Worm (Caenorhabditis elegans): Measurements from ENCODE around the gene ppk-3.

Gene ppk-3

DNA sequence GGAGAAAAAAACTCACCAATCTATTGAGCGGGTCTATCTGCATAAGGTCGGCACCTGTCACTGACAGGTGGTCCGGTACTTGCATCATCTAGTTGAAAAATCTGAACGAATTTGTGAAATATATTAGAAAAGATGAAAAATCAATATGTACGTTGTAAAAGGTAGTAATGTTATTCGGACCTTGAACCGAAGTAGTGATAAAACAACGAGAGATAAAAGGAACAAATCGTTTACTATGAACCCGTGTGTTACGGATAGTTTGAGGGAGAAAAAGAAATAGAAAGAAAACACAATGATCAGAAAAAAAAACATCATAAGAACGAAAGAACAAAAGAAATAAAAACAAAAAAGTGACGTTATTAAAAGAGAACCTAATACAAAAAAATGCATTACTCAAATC is 11.7 kb upstream of the ppk-3 start, which contains the start of gene mff-1:
TSS of gene mff-1 (minus strand) at position 101 of the 400 bp plus-strand sequence.
- TF ChIP-seq med-1 (GFP tag; optimal IDR thresholded peaks at IDR 0.05; ENCODE audit: insufficient read depth) (no peak), tab-1 (GFP tag; IDR thresholded peaks at IDR 0.05) (no peak), ztf-29 (GFP tag; IDR thresholded peaks at IDR 0.05) (no peak), flt-1 (GFP tag; IDR thresholded peaks at IDR 0.05) (no peak), cog-1 (tag; optimal IDR thresholded peaks at IDR 0.05) (no peak), ztf-23 (GFP tag; IDR thresholded peaks at IDR 0.05) (no peak), T22C8.4 (GFP tag; IDR thresholded peaks at IDR 0.05) (no peak), ref-1 (GFP tag; conservative IDR thresholded peaks at IDR 0.05) (no peak), klf-2 (GFP tag; conservative IDR thresholded peaks at IDR 0.05) (no peak)

DNA sequence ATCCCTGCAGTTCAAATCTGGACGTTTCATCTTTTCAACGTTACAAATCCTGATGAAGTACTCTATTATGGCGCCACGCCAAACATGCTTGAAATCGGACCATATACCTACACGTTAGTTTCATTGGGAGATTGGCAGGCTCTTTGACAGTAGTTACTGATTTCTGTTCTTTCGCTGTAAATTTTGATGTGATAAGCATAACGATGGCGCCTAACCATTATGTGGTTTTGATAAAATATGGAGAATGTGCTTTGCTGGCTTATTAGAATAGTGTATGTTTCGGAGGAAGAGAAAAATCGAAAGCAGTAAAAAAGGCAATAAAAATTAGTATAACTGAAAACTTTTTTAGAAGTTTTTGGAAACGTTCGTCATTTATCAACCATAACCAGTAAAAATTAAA is 7.3 kb upstream of the ppk-3 start:
- TF ChIP-seq ztf-29 (GFP tag; IDR thresholded peaks at IDR 0.05) (no peak), klf-2 (GFP tag; conservative IDR thresholded peaks at IDR 0.05) (no peak), cog-1 (tag; optimal IDR thresholded peaks at IDR 0.05) (no peak), med-1 (GFP tag; optimal IDR thresholded peaks at IDR 0.05; ENCODE audit: insufficient read depth) (no peak), ref-1 (GFP tag; conservative IDR thresholded peaks at IDR 0.05) (no peak), ztf-23 (GFP tag; IDR thresholded peaks at IDR 0.05) (no peak), tab-1 (GFP tag; IDR thresholded peaks at IDR 0.05) (no peak), flt-1 (GFP tag; IDR thresholded peaks at IDR 0.05) (no peak), T22C8.4 (GFP tag; IDR thresholded peaks at IDR 0.05) (no peak)

DNA sequence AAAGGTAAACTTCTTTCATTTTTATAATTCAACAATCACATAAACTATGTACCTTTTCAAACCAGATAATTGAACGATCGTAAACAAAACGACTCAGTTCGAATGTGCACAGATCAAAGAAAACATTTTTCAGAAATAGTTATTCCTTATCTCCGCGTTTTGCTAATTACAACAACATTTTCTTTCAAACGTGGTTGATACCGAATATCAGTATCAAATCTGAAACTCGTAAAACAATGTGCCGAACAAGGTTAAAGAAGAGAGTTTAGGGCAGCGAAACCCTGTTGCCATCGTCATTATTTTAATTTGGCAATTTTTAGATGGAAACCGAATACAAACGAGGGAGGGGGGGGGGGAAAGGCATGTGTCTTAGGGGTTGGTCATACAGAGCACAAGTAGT is 5.9 kb upstream of the ppk-3 start, which contains the start of gene scav-4:
TSS of gene scav-4 (plus strand) at position 383 of the 400 bp plus-strand sequence.
- TF ChIP-seq klf-2 (GFP tag; conservative IDR thresholded peaks at IDR 0.05) (no peak), med-1 (GFP tag; optimal IDR thresholded peaks at IDR 0.05; ENCODE audit: insufficient read depth) (no peak), cog-1 (tag; optimal IDR thresholded peaks at IDR 0.05) (no peak), tab-1 (GFP tag; IDR thresholded peaks at IDR 0.05) (no peak), ztf-23 (GFP tag; IDR thresholded peaks at IDR 0.05) (no peak), ref-1 (GFP tag; conservative IDR thresholded peaks at IDR 0.05) (no peak), ztf-29 (GFP tag; IDR thresholded peaks at IDR 0.05) (no peak), flt-1 (GFP tag; IDR thresholded peaks at IDR 0.05) (no peak), T22C8.4 (GFP tag; IDR thresholded peaks at IDR 0.05) (no peak)

DNA sequence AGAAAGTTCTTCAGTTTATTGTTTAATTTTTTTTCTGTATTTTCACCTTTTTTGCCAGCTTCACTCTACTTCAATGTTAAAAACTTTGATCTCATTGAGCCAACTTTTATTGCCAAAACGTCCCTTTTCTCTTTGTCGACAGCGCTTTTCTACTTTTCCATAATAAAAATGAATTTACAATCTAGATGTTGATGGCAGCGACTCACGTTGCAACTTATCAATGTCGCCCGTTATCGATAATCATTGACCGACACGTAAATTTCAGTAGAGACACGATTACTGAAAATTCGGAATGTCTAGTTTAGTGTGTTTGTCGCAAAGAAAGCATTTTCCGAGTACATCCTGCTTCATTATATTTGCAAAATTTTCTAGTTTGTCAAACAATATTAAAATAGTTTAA is 4.3 kb upstream of the ppk-3 start:
- TF ChIP-seq med-1 (GFP tag; optimal IDR thresholded peaks at IDR 0.05; ENCODE audit: insufficient read depth) = no peak
- no peak for TF ChIP-seq flt-1 (GFP tag; IDR thresholded peaks at IDR 0.05)
- no peak for TF ChIP-seq T22C8.4 (GFP tag; IDR thresholded peaks at IDR 0.05)

DNA sequence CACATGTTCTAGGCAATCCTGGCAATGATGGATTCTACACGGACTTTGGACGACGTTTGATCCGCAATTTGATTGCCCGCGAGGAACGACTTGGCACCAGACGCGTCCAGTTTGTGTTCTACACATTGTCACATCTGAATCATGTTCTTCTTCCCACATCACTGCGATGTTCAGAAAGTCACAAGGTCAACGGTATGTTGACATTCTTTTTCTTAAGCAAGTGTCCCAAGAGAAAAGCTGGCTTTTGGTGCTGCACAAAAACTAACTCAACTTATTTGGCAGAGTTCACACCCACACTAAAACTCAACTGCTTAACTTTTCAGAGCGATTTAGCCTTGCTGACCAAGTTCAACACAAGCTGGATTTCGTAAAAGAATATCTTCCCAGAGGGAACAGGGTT is 3.1 kb upstream of the ppk-3 start:
- no peak for TF ChIP-seq ref-1 (GFP tag; conservative IDR thresholded peaks at IDR 0.05)

DNA sequence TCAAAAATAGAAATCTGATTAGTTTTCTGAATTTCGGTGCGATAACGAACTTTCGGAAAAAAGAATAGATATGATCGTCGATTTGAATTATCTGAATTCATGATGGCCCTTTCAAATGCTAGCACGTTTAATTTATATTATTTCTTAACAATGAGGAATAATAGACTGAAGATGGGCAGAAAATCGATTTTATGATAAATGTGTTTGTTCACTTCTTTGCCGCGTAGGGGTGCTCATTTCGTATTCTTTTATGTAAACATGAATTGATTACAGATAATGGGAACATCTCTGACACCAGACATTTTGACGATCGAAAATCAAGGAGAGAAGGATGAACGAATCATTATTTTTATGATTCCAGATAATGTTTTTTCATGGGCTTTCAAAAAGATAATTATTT is 2.0 kb upstream of the ppk-3 start, which contains the start of gene F11C1.9:
TSS of gene F11C1.9 (minus strand) at position 101 of the 400 bp plus-strand sequence.
- TF ChIP-seq flt-1 (GFP tag; IDR thresholded peaks at IDR 0.05) = no peak
- no peak for TF ChIP-seq cog-1 (tag; optimal IDR thresholded peaks at IDR 0.05)
- TF ChIP-seq tab-1 (GFP tag; IDR thresholded peaks at IDR 0.05) = no peak
- TF ChIP-seq ref-1 (GFP tag; conservative IDR thresholded peaks at IDR 0.05) = no peak
- TF ChIP-seq klf-2 (GFP tag; conservative IDR thresholded peaks at IDR 0.05) = no peak
- TF ChIP-seq T22C8.4 (GFP tag; IDR thresholded peaks at IDR 0.05) = no peak
- TF ChIP-seq ztf-23 (GFP tag; IDR thresholded peaks at IDR 0.05) = no peak
- no peak for TF ChIP-seq med-1 (GFP tag; optimal IDR thresholded peaks at IDR 0.05; ENCODE audit: insufficient read depth)
- no peak for TF ChIP-seq ztf-29 (GFP tag; IDR thresholded peaks at IDR 0.05)

DNA sequence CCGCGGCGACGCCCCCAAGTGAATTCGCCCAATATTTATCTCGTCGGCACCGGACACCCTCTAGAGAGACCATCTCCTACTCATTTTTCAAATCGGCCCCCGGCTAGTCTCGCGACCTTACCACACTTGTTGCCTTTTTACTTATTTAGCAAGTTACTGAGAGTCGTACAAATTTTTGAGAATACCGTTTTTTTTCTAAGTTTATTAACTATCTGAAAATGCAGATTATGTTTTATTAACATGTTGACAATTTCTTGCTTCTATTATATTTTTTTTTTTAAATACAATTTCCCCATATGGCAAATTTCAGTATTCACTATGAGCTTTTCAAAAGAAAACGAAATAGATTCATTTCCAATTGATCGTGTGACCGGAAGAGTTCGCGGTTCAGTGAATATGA is 1.3 kb upstream of the ppk-3 start, which contains the start of the genes F11C1.4 and F11C1.10:
TSS of gene F11C1.4 (plus strand) at position 301 of the 400 bp plus-strand sequence.
TSS of gene F11C1.10 (plus strand) at position 309 of the 400 bp plus-strand sequence.
- TF ChIP-seq ref-1 (GFP tag; conservative IDR thresholded peaks at IDR 0.05) (no peak), T22C8.4 (GFP tag; IDR thresholded peaks at IDR 0.05) (no peak), med-1 (GFP tag; optimal IDR thresholded peaks at IDR 0.05; ENCODE audit: insufficient read depth) (no peak), cog-1 (tag; optimal IDR thresholded peaks at IDR 0.05) (no peak), klf-2 (GFP tag; conservative IDR thresholded peaks at IDR 0.05) (no peak), ztf-23 (GFP tag; IDR thresholded peaks at IDR 0.05) (no peak), flt-1 (GFP tag; IDR thresholded peaks at IDR 0.05) (no peak), tab-1 (GFP tag; IDR thresholded peaks at IDR 0.05) (no peak), ztf-29 (GFP tag; IDR thresholded peaks at IDR 0.05) (no peak)

DNA sequence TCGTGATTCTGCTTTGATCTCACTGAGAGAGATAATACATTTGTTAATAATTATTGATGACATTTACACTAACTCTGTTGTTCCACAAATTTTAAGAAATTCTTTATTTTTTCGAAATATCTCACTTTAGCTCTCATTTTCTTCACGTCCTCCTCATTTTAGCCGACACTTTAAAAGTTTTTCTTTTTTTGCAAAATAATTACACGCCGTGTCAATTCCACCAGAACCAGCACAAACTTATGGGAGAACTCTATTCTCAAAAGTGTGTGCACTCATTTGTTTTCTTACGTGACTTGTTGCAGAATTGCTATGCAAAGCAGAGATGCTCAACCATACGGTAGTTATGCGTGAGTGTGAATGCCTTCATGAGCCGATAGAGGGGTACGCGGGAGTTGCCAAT is 10.3 kb downstream of the ppk-3 start, which contains the start of gene frpr-2:
TSS of gene frpr-2 (plus strand) at position 301 of the 400 bp plus-strand sequence.
- no peak for TF ChIP-seq tab-1 (GFP tag; IDR thresholded peaks at IDR 0.05)
- no peak for TF ChIP-seq klf-2 (GFP tag; conservative IDR thresholded peaks at IDR 0.05)
- TF ChIP-seq T22C8.4 (GFP tag; IDR thresholded peaks at IDR 0.05) = no peak
- TF ChIP-seq ztf-23 (GFP tag; IDR thresholded peaks at IDR 0.05) = no peak
- TF ChIP-seq med-1 (GFP tag; optimal IDR thresholded peaks at IDR 0.05; ENCODE audit: insufficient read depth) = no peak
- TF ChIP-seq ref-1 (GFP tag; conservative IDR thresholded peaks at IDR 0.05) = no peak
- no peak for TF ChIP-seq cog-1 (tag; optimal IDR thresholded peaks at IDR 0.05)
- TF ChIP-seq flt-1 (GFP tag; IDR thresholded peaks at IDR 0.05) = no peak
- TF ChIP-seq ztf-29 (GFP tag; IDR thresholded peaks at IDR 0.05) = no peak

DNA sequence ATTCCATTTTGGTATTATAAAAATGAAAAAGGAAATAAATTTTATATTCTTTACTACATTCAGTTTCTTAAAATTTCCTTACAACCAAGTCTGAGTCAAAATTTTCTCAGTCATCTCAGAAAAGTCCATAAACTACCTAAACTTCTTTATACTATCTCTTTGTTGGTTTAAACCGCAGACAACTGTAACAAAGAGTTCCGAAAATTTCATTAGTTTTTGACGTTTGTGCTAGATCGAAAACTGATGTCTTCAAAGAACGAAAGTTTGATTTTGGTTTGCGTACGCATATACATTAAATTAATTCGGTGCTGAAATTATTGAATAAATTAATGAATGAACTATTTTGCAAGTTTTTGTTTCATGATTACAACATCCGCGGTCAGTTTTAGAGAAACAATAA is 16.5 kb downstream of the ppk-3 start:
- no peak for TF ChIP-seq flt-1 (GFP tag; IDR thresholded peaks at IDR 0.05)
- TF ChIP-seq T22C8.4 (GFP tag; IDR thresholded peaks at IDR 0.05) = no peak
- TF ChIP-seq ztf-23 (GFP tag; IDR thresholded peaks at IDR 0.05) = no peak
- TF ChIP-seq klf-2 (GFP tag; conservative IDR thresholded peaks at IDR 0.05) = no peak
- no peak for TF ChIP-seq med-1 (GFP tag; optimal IDR thresholded peaks at IDR 0.05; ENCODE audit: insufficient read depth)
- TF ChIP-seq tab-1 (GFP tag; IDR thresholded peaks at IDR 0.05) = no peak
- no peak for TF ChIP-seq ztf-29 (GFP tag; IDR thresholded peaks at IDR 0.05)
- TF ChIP-seq cog-1 (tag; optimal IDR thresholded peaks at IDR 0.05) = no peak
- no peak for TF ChIP-seq ref-1 (GFP tag; conservative IDR thresholded peaks at IDR 0.05)

DNA sequence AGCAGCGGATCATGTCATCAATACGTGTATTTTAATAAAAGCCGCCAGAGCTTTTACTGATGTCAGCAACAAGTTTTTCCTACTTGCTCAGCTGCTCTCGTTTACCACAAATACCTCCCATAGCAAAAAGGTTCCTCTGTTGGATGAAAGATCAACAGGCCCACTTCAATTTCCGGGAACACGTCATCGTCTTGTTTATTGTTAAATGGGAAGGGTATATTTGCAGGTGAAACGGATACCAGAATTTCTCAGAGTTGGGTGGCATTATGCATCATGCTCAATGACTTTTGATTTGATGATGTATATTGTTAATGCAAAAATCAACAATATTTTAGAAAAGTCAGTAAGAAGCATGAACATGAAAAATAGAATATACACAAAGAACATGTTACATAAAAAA is 24.3 kb downstream of the ppk-3 start:
- TF ChIP-seq flt-1 (GFP tag; IDR thresholded peaks at IDR 0.05) (no peak), ztf-29 (GFP tag; IDR thresholded peaks at IDR 0.05) (no peak), klf-2 (GFP tag; conservative IDR thresholded peaks at IDR 0.05) (no peak), ztf-23 (GFP tag; IDR thresholded peaks at IDR 0.05) (no peak), med-1 (GFP tag; optimal IDR thresholded peaks at IDR 0.05; ENCODE audit: insufficient read depth) (no peak), cog-1 (tag; optimal IDR thresholded peaks at IDR 0.05) (no peak), ref-1 (GFP tag; conservative IDR thresholded peaks at IDR 0.05) (no peak), T22C8.4 (GFP tag; IDR thresholded peaks at IDR 0.05) (no peak), tab-1 (GFP tag; IDR thresholded peaks at IDR 0.05) (no peak)

All from whole organism, midembryonic.